Fruit fly (Drosophila melanogaster) whole organism, embryonic: Measurements from ENCODE around the gene RNF220.

Source experiments
- CG10274 ChIP-seq: fragments of 200-800 bp; sonication (Bioruptor generic); optimal IDR thresholded peaks from 3 replicates; lab custom pipeline; 2017; ENCODE audit warnings: missing biosample characterization, mild to moderate bottlenecking, missing genetic modification characterization
- CG12104 ChIP-seq: fragments of 200-800 bp; sonication (Bioruptor generic); optimal IDR thresholded peaks from 3 replicates; lab custom pipeline; 2016; ENCODE audit warnings: missing biosample characterization, missing genetic modification characterization
- CG12299 ChIP-seq: fragments of 200-800 bp; sonication (Bioruptor generic); optimal IDR thresholded peaks from 2 replicates; lab custom pipeline; 2018; ENCODE audit warnings: missing biosample characterization, mild to moderate bottlenecking, missing genetic modification characterization
- CG13624 ChIP-seq: fragments of 200-800 bp; sonication (Bioruptor generic); optimal IDR thresholded peaks from 2 replicates; lab custom pipeline; 2016; ENCODE audit warnings: missing biosample characterization, missing genetic modification characterization
- CG15011 ChIP-seq: fragments of 200-800 bp; sonication (Bioruptor generic); optimal IDR thresholded peaks from 3 replicates; lab custom pipeline; 2018; ENCODE audit warnings: missing biosample characterization, mild to moderate bottlenecking, missing genetic modification characterization
- CG16863 ChIP-seq: fragments of 200-800 bp; sonication (Bioruptor generic); optimal IDR thresholded peaks from 3 replicates; lab custom pipeline; 2016; ENCODE audit warnings: missing biosample characterization, missing genetic modification characterization
- CG17361 ChIP-seq: fragments of 200-800 bp; sonication (Bioruptor generic); IDR thresholded peaks from 3 replicates; pipeline ENCODE4 v1.3.6; 2022; ENCODE audit warnings: missing biosample characterization, missing genetic modification characterization
- CG18476 ChIP-seq: fragments of 200-800 bp; sonication (Bioruptor generic); optimal IDR thresholded peaks from 2 replicates; lab custom pipeline; 2016; ENCODE audit warnings: missing biosample characterization, mild to moderate bottlenecking, missing genetic modification characterization
- CG30403 ChIP-seq: fragments of 200-800 bp; sonication (Bioruptor generic); optimal IDR thresholded peaks from 3 replicates; lab custom pipeline; 2016; ENCODE audit warnings: missing biosample characterization, missing genetic modification characterization
- CG31224 ChIP-seq: fragments of 200-800 bp; sonication (Bioruptor generic); IDR thresholded peaks from 2 replicates; pipeline ENCODE4 v1.3.6; 2022; ENCODE audit warnings: missing biosample characterization, missing genetic modification characterization
- CG31365 ChIP-seq: fragments of 200-800 bp; sonication (Bioruptor generic); optimal IDR thresholded peaks from 2 replicates; lab custom pipeline; 2018; ENCODE audit warnings: missing biosample characterization, mild to moderate bottlenecking, missing genetic modification characterization
- CG32767 ChIP-seq: fragments of 200-800 bp; sonication (Bioruptor generic); IDR thresholded peaks from 2 replicates; pipeline ENCODE4 v1.3.6; 2022; ENCODE audit warnings: missing biosample characterization, missing genetic modification characterization
- CG33213 ChIP-seq: fragments of 200-800 bp; sonication (Bioruptor generic); optimal IDR thresholded peaks from 3 replicates; lab custom pipeline; 2016; ENCODE audit warnings: missing biosample characterization, missing genetic modification characterization
- CG34376 ChIP-seq: fragments of 200-800 bp; sonication (Bioruptor generic); optimal IDR thresholded peaks from 2 replicates; lab custom pipeline; 2018; ENCODE audit warnings: missing biosample characterization, mild to moderate bottlenecking, missing genetic modification characterization
- CG34422 ChIP-seq: fragments of 200-800 bp; sonication (Bioruptor generic); IDR thresholded peaks from 3 replicates; pipeline ENCODE4 v1.3.6; 2022; ENCODE audit warnings: missing biosample characterization, missing genetic modification characterization
- CG4730 ChIP-seq: fragments of 200-800 bp; sonication (Bioruptor generic); IDR thresholded peaks from 2 replicates; pipeline ENCODE4 v1.3.6; 2022; ENCODE audit warnings: missing biosample characterization, missing genetic modification characterization
- CG8359 ChIP-seq: fragments of 200-800 bp; sonication (Bioruptor generic); optimal IDR thresholded peaks from 2 replicates; lab custom pipeline; 2017; ENCODE audit warnings: missing biosample characterization, mild to moderate bottlenecking, missing genetic modification characterization, borderline replicate concordance
- CG9609 ChIP-seq: fragments of 200-800 bp; sonication (Bioruptor generic); optimal IDR thresholded peaks from 3 replicates; lab custom pipeline; 2016; ENCODE audit warnings: missing biosample characterization, missing genetic modification characterization
- CG9797 ChIP-seq: fragments of 200-800 bp; sonication (Bioruptor generic); optimal IDR thresholded peaks from 3 replicates; lab custom pipeline; 2018; ENCODE audit warnings: missing biosample characterization, mild to moderate bottlenecking, missing genetic modification characterization
- CHES-1-like ChIP-seq: fragments of 200-800 bp; sonication (Bioruptor generic); optimal IDR thresholded peaks from 2 replicates; lab custom pipeline; 2016; ENCODE audit warnings: missing biosample characterization, missing genetic modification characterization
- Dad ChIP-seq: fragments of 200-800 bp; sonication (Bioruptor generic); optimal IDR thresholded peaks from 3 replicates; lab custom pipeline; 2016; ENCODE audit warnings: missing biosample characterization, missing genetic modification characterization
- Dip2 ChIP-seq: fragments of 200-800 bp; sonication (Bioruptor generic); IDR thresholded peaks from 2 replicates; pipeline ENCODE4 v1.3.6; 2022; ENCODE audit warnings: missing biosample characterization, missing genetic modification characterization
- Doc2 ChIP-seq: fragments of 200-800 bp; sonication (Bioruptor generic); IDR thresholded peaks from 2 replicates; pipeline ENCODE4 v1.3.6; 2022; ENCODE audit warnings: missing biosample characterization, missing genetic modification characterization
- E2f1 ChIP-seq: fragments of 200-800 bp; sonication (Bioruptor generic); IDR thresholded peaks from 2 replicates; pipeline ENCODE4 v1.3.6; 2022; ENCODE audit warnings: missing biosample characterization, missing genetic modification characterization
- H15 ChIP-seq: fragments of 200-800 bp; sonication (Bioruptor generic); IDR thresholded peaks from 3 replicates; pipeline ENCODE4 v1.3.6; 2022; ENCODE audit warnings: missing biosample characterization, missing genetic modification characterization
- HLH4C ChIP-seq: fragments of 200-800 bp; sonication (Bioruptor generic); IDR thresholded peaks from 3 replicates; pipeline ENCODE4 v1.3.6; 2022; ENCODE audit warnings: missing biosample characterization, missing genetic modification characterization; ENCODE audit not compliant: partially characterized antibody
- HmgZ ChIP-seq: fragments of 200-800 bp; sonication (Bioruptor generic); optimal IDR thresholded peaks from 2 replicates; lab custom pipeline; 2018; ENCODE audit warnings: missing biosample characterization, mild to moderate bottlenecking, missing genetic modification characterization
- Hr39 ChIP-seq: fragments of >200 bp; optimal IDR thresholded peaks from 2 replicates; lab custom pipeline; 2017
- NK7.1 ChIP-seq: fragments of 200-800 bp; sonication (Bioruptor generic); optimal IDR thresholded peaks from 3 replicates; lab custom pipeline; 2016; ENCODE audit warnings: missing biosample characterization, missing genetic modification characterization
- Pdp1 ChIP-seq, 2 experiments: fragments of 200-800 bp; sonication (Bioruptor generic); optimal IDR thresholded peaks; 3 replicates each; lab custom pipeline; 2016; ENCODE audit warnings: missing biosample characterization in 2 of 2, missing genetic modification characterization in 2 of 2, mild to moderate bottlenecking in 1 of 2, moderate library complexity in 1 of 2
- Sox102F ChIP-seq: fragments of 200-800 bp; sonication (Bioruptor generic); optimal IDR thresholded peaks from 2 replicates; lab custom pipeline; 2018; ENCODE audit warnings: missing biosample characterization, mild to moderate bottlenecking, missing genetic modification characterization, moderate library complexity
- Spps ChIP-seq: fragments of 200-800 bp; sonication (Bioruptor generic); optimal IDR thresholded peaks from 2 replicates; lab custom pipeline; 2018; ENCODE audit warnings: missing biosample characterization, mild to moderate bottlenecking, missing genetic modification characterization
- Ssrp ChIP-seq: fragments of 200-800 bp; sonication (Bioruptor generic); optimal IDR thresholded peaks from 2 replicates; lab custom pipeline; 2018; ENCODE audit warnings: missing biosample characterization, mild to moderate bottlenecking, missing genetic modification characterization, moderate library complexity
- cato ChIP-seq: fragments of 200-800 bp; sonication (Bioruptor generic); optimal IDR thresholded peaks from 2 replicates; lab custom pipeline; 2016; ENCODE audit warnings: missing biosample characterization, missing genetic modification characterization, borderline replicate concordance
- chinmo ChIP-seq: fragments of 200-800 bp; sonication (Bioruptor generic); IDR thresholded peaks from 4 replicates; pipeline ENCODE4 v1.3.6; 2022; ENCODE audit warnings: missing biosample characterization, missing genetic modification characterization; ENCODE audit not compliant: partially characterized antibody
- emc ChIP-seq: fragments of 200-800 bp; sonication (Bioruptor generic); optimal IDR thresholded peaks from 2 replicates; lab custom pipeline; 2016; ENCODE audit warnings: missing biosample characterization, missing genetic modification characterization
- fd102C ChIP-seq: fragments of 200-800 bp; sonication (Bioruptor generic); optimal IDR thresholded peaks from 2 replicates; lab custom pipeline; 2018; ENCODE audit warnings: missing biosample characterization, mild to moderate bottlenecking, missing genetic modification characterization, moderate library complexity
- fru ChIP-seq: fragments of >200 bp; optimal IDR thresholded peaks from 2 replicates; lab custom pipeline; 2017
- grau ChIP-seq: fragments of 200-800 bp; optimal IDR thresholded peaks from 3 replicates; lab custom pipeline; 2019; ENCODE audit warnings: missing biosample characterization, mild to moderate bottlenecking, missing genetic modification characterization, moderate library complexity
- jing ChIP-seq: fragments of 200-800 bp; sonication (Bioruptor generic); optimal IDR thresholded peaks from 2 replicates; lab custom pipeline; 2018; ENCODE audit warnings: missing biosample characterization, mild to moderate bottlenecking, missing genetic modification characterization
- nerfin-2 ChIP-seq: fragments of 200-800 bp; sonication (Bioruptor generic); IDR thresholded peaks from 2 replicates; pipeline ENCODE4 v1.3.6; 2022; ENCODE audit warnings: missing biosample characterization, missing genetic modification characterization; ENCODE audit not compliant: partially characterized antibody
- oc ChIP-seq: fragments of 200-800 bp; sonication (Bioruptor generic); optimal IDR thresholded peaks from 2 replicates; lab custom pipeline; 2018; ENCODE audit warnings: missing biosample characterization, mild to moderate bottlenecking, missing genetic modification characterization, moderate library complexity
- odd ChIP-seq: fragments of 200-800 bp; sonication (Bioruptor generic); optimal IDR thresholded peaks from 2 replicates; lab custom pipeline; 2017; ENCODE audit warnings: missing biosample characterization, mild to moderate bottlenecking, missing genetic modification characterization
- pum ChIP-seq: fragments of 200-800 bp; sonication (Bioruptor generic); optimal IDR thresholded peaks from 2 replicates; lab custom pipeline; 2016; ENCODE audit warnings: missing biosample characterization, missing genetic modification characterization
- rib ChIP-seq: fragments of 200-800 bp; sonication (Bioruptor generic); IDR thresholded peaks from 2 replicates; pipeline ENCODE4 v1.3.6; 2022; ENCODE audit warnings: missing biosample characterization, missing genetic modification characterization
- sd ChIP-seq: fragments of 200-800 bp; sonication (Bioruptor generic); optimal IDR thresholded peaks from 3 replicates; lab custom pipeline; 2018; ENCODE audit warnings: missing biosample characterization, mild to moderate bottlenecking, missing genetic modification characterization, moderate library complexity
- slp2 ChIP-seq: fragments of 200-800 bp; sonication (Bioruptor generic); optimal IDR thresholded peaks from 2 replicates; lab custom pipeline; 2016; ENCODE audit warnings: missing biosample characterization, missing genetic modification characterization
- tna ChIP-seq: fragments of 200-800 bp; sonication (Bioruptor generic); IDR thresholded peaks from 2 replicates; pipeline ENCODE4 v1.3.6; 2022; ENCODE audit warnings: missing biosample characterization, missing genetic modification characterization; ENCODE audit not compliant: partially characterized antibody
- vnd ChIP-seq: fragments of 200-800 bp; sonication (Bioruptor generic); IDR thresholded peaks from 3 replicates; pipeline ENCODE4 v1.3.6; 2022; ENCODE audit warnings: missing biosample characterization, missing genetic modification characterization; ENCODE audit not compliant: partially characterized antibody

Gene RNF220

DNA sequence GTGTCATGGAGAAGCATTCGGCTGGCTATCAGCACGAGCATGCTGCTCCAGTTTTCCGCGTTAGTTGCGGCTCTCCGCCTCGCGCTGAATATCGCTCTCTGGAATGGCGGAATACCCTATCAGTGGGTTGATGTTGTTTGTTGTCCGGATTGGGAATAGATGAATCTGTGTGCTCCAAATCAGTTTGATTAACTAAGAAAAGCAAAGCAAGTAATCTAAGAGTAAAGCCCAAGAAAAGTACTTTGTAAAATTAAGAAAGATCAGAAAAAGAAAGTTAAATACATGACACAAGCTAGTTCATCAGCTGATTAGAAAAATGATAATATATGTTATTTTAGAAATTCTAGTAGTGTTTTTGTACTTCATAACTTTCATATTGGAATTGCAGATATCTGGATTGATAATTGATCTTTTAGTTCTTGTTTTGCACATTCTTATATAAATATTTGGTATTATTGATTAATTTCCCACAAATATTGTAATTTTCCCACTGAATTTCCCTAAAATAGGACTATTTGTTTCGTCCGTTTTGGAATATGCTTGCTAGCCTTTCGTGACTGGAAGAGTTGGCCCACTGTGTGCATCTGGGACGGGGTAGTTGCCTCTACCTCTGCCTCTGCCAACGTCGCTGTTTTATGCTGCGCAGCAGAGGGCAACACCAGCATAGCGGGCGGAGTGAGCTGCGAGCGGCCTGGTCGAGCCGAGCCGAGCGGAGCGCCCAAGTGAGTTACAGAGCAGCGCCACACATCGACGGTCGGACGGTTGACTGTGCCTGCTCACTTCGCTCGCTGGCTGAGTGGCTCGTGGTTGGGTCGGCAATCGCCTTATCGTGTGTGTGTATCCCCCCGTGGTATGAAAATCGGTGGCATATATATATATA, 27.9 kb upstream of the RNF220 start (continued):
- no peak for TF ChIP-seq CG9797 (GFP tag; lab: Kevin White, UChicago)
- peak; percentile 46 for TF ChIP-seq CG18476 (GFP tag; lab: Kevin White, UChicago)
- TF ChIP-seq Dip2: no peak
- peak; percentile 56; the same call in 1 of the 2 replicates for TF ChIP-seq tna (GFP tag; lab: Robert Waterston, UW)
- peak; percentile 84 for TF ChIP-seq CG30403 (GFP tag; lab: Kevin White, UChicago)
- no peak for TF ChIP-seq emc (GFP tag; lab: Kevin White, UChicago)
- TF ChIP-seq Pdp1 (GFP tag; optimal IDR thresholded peaks at IDR 0.05; lab: Kevin White, UChicago): peak; percentile 8 to 55
- TF ChIP-seq CG34422: no peak; the same call in none of the 3 replicates
- peak; percentile 72 for TF ChIP-seq grau (tag; lab: Kevin White, UChicago)
- peak; percentile 37 for TF ChIP-seq CG16863 (GFP tag; lab: Kevin White, UChicago)
- peak; percentile 33; the same call in 1 of the 3 replicates for TF ChIP-seq H15 (GFP tag; lab: Robert Waterston, UW)
- peak; percentile 6 for TF ChIP-seq odd (GFP tag; lab: Kevin White, UChicago)
- TF ChIP-seq chinmo: peak; percentile 89; the same call in 2 of the 4 replicates
- no peak; the same call in 1 of the 2 replicates for TF ChIP-seq CG31224 (GFP tag; lab: Robert Waterston, UW)
- TF ChIP-seq pum (GFP tag; lab: Kevin White, UChicago): peak; percentile 41
- peak; percentile 70; the same call in 1 of the 2 replicates for TF ChIP-seq CG32767 (GFP tag; lab: Robert Waterston, UW)
- no peak for TF ChIP-seq fd102C
- peak; percentile 31 for TF ChIP-seq jing (GFP tag; lab: Kevin White, UChicago)
- TF ChIP-seq HmgZ (tag; lab: Kevin White, UChicago): no peak
- TF ChIP-seq Hr39 (lab: Kevin White, UChicago): no peak
- TF ChIP-seq CG31365 (tag; lab: Kevin White, UChicago): no peak
- peak; percentile 47; the same call in 1 of the 2 replicates for TF ChIP-seq rib
- TF ChIP-seq cato: no peak
- TF ChIP-seq NK7.1 (GFP tag; lab: Kevin White, UChicago): no peak
- TF ChIP-seq nerfin-2 (GFP tag; lab: Robert Waterston, UW): no peak
- TF ChIP-seq CG12299: no peak
- no peak for TF ChIP-seq Doc2 (GFP tag; lab: Robert Waterston, UW)
- peak; percentile 8 for TF ChIP-seq CG10274 (GFP tag; lab: Kevin White, UChicago)
- TF ChIP-seq CG33213 (GFP tag; lab: Kevin White, UChicago): no peak
- TF ChIP-seq Ssrp (tag; lab: Kevin White, UChicago): peak; percentile 58
- peak; percentile 45 for TF ChIP-seq CG15011 (GFP tag; lab: Kevin White, UChicago)
- TF ChIP-seq sd (tag; lab: Kevin White, UChicago): no peak
- TF ChIP-seq CG17361 (GFP tag; lab: Robert Waterston, UW): peak; percentile 91
- TF ChIP-seq CG9609 (GFP tag; lab: Kevin White, UChicago): no peak
- peak; percentile 59 for TF ChIP-seq CG12104 (GFP tag; lab: Kevin White, UChicago)
- no peak for TF ChIP-seq CG34376 (GFP tag; lab: Kevin White, UChicago)
- TF ChIP-seq CG4730 (GFP tag; lab: Robert Waterston, UW): peak; percentile 27
- peak; percentile 73 for TF ChIP-seq Sox102F
- TF ChIP-seq slp2 (GFP tag; lab: Kevin White, UChicago): peak; percentile 4
- no peak for TF ChIP-seq CG8359 (GFP tag; lab: Kevin White, UChicago)
- TF ChIP-seq Dad (GFP tag; lab: Kevin White, UChicago): no peak
- no peak for TF ChIP-seq Spps (tag; lab: Kevin White, UChicago)
- TF ChIP-seq vnd (GFP tag; lab: Robert Waterston, UW): no peak
- peak; percentile 44 for TF ChIP-seq CG13624 (GFP tag; lab: Kevin White, UChicago)
- peak; percentile 55; the same call in 1 of the 2 replicates for TF ChIP-seq E2f1
- no peak for TF ChIP-seq oc (tag; lab: Kevin White, UChicago)
- 0 out of 3 replicates have a peak, but pooled peaks have one; percentile 17 for TF ChIP-seq HLH4C (GFP tag; lab: Robert Waterston, UW)
- peak; percentile 58 for TF ChIP-seq CHES-1-like (GFP tag; lab: Kevin White, UChicago)
- no peak for TF ChIP-seq fru (lab: Kevin White, UChicago)
